Fruit fly (Drosophila melanogaster): ENCODE results near the gene CG43169.

CG43169 gene

dm6 chr3L:8912332-8912731, 23.9 kb upstream of the CG43169 start, which contains the start of the genes Tsp66E and mfr (continued):
- no peak for TF ChIP-seq TFAM (GFP tag; optimal IDR thresholded peaks at IDR 0.05)
- TF ChIP-seq CG11695 (GFP tag; IDR thresholded peaks at IDR 0.05) = no peak
- TF ChIP-seq chif (GFP tag; optimal IDR thresholded peaks at IDR 0.05) = no peak
- no peak for TF ChIP-seq Dll (GFP tag; IDR thresholded peaks at IDR 0.05; ENCODE audit: partially characterized antibody)
- TF ChIP-seq CG10959 (GFP tag; IDR thresholded peaks at IDR 0.05) = no peak
- TF ChIP-seq CG9876 (GFP tag; optimal IDR thresholded peaks at IDR 0.05) = no peak
- peak; percentile 92 for TF ChIP-seq Meics (GFP tag; optimal IDR thresholded peaks at IDR 0.05)
- TF ChIP-seq zen2 (GFP tag; IDR thresholded peaks at IDR 0.05; ENCODE audit: partially characterized antibody) = peak; percentile 46; the same call in 1 of the 3 replicates
- TF ChIP-seq zf30C (GFP tag; optimal IDR thresholded peaks at IDR 0.05) = no peak
- no peak for TF ChIP-seq lmd (GFP tag; IDR thresholded peaks at IDR 0.05)
- peak; percentile 93 for TF ChIP-seq CG12769 (tag; optimal IDR thresholded peaks at IDR 0.05)
- TF ChIP-seq CG17359 (tag; optimal IDR thresholded peaks at IDR 0.05) = no peak
- no peak for TF ChIP-seq peb (GFP tag; IDR thresholded peaks at IDR 0.05)
- no peak for TF ChIP-seq CG12744 (GFP tag; optimal IDR thresholded peaks at IDR 0.05)
- no peak for TF ChIP-seq prd (optimal IDR thresholded peaks at IDR 0.05)
- no peak for TF ChIP-seq prd (GFP tag; IDR thresholded peaks at IDR 0.05)
- no peak for TF ChIP-seq tx (GFP tag; optimal IDR thresholded peaks at IDR 0.05)
- no peak for TF ChIP-seq psq (GFP tag; optimal IDR thresholded peaks at IDR 0.05)
- TF ChIP-seq Mrtf (GFP tag; IDR thresholded peaks at IDR 0.05) = no peak
- TF ChIP-seq CG14710 (tag; optimal IDR thresholded peaks at IDR 0.05) = no peak
- TF ChIP-seq CG2678 (tag; optimal IDR thresholded peaks at IDR 0.05) = no peak
- peak; percentile 57 for TF ChIP-seq oc (tag; optimal IDR thresholded peaks at IDR 0.05)
- TF ChIP-seq hb (GFP tag; IDR thresholded peaks at IDR 0.05; ENCODE audit: partially characterized antibody) = no peak
- TF ChIP-seq wek (GFP tag; optimal IDR thresholded peaks at IDR 0.05) = no peak
- no peak for TF ChIP-seq lbe (GFP tag; optimal IDR thresholded peaks at IDR 0.05)
- TF ChIP-seq Nf-YC (tag; optimal IDR thresholded peaks at IDR 0.05) = peak; percentile 79
- TF ChIP-seq mam (GFP tag; optimal IDR thresholded peaks at IDR 0.05) = no peak
- TF ChIP-seq Tbp (GFP tag; optimal IDR thresholded peaks at IDR 0.05) = no peak
- no peak for TF ChIP-seq CG10147 (GFP tag; optimal IDR thresholded peaks at IDR 0.05)
- no peak for TF ChIP-seq stwl (tag; optimal IDR thresholded peaks at IDR 0.05)
- TF ChIP-seq ap (GFP tag; IDR thresholded peaks at IDR 0.05) = no peak
- TF ChIP-seq Sry-β (GFP tag; optimal IDR thresholded peaks at IDR 0.05) = no peak
- TF ChIP-seq Fer1 (GFP tag; optimal IDR thresholded peaks at IDR 0.05) = no peak
- peak; percentile 50; the same call in 1 of the 2 replicates for TF ChIP-seq Adf1 (GFP tag; IDR thresholded peaks at IDR 0.05)
- peak; percentile 62 for TF ChIP-seq CG13894 (tag; optimal IDR thresholded peaks at IDR 0.05)
- no peak for TF ChIP-seq CG12299 (tag; optimal IDR thresholded peaks at IDR 0.05)
- no peak for TF ChIP-seq CG7357 (GFP tag; IDR thresholded peaks at IDR 0.05)
- no peak for TF ChIP-seq Dfd (GFP tag; optimal IDR thresholded peaks at IDR 0.05)
- no peak for TF ChIP-seq Eip74EF (GFP tag; optimal IDR thresholded peaks at IDR 0.05)
- no peak for TF ChIP-seq Lhr (GFP tag; optimal IDR thresholded peaks at IDR 0.05)
- TF ChIP-seq Atf3 (GFP tag; optimal IDR thresholded peaks at IDR 0.05) = no peak
- TF ChIP-seq seq (GFP tag; IDR thresholded peaks at IDR 0.05) = peak; percentile 38; the same call in 1 of the 2 replicates
- TF ChIP-seq ac (GFP tag; optimal IDR thresholded peaks at IDR 0.05) = no peak
- peak; percentile 28 for TF ChIP-seq cwo (GFP tag; optimal IDR thresholded peaks at IDR 0.05)
- no peak for TF ChIP-seq Hmx (GFP tag; optimal IDR thresholded peaks at IDR 0.05)
- TF ChIP-seq CG9797 (GFP tag; optimal IDR thresholded peaks at IDR 0.05) = no peak
- no peak for TF ChIP-seq shn (GFP tag; optimal IDR thresholded peaks at IDR 0.05)
- TF ChIP-seq Dp (GFP tag; optimal IDR thresholded peaks at IDR 0.05) = peak; percentile 3
- TF ChIP-seq slou (GFP tag; optimal IDR thresholded peaks at IDR 0.05) = no peak
- TF ChIP-seq exex (tag; optimal IDR thresholded peaks at IDR 0.05) = no peak
- TF ChIP-seq tna (GFP tag; IDR thresholded peaks at IDR 0.05; ENCODE audit: partially characterized antibody) = no peak; the same call in 1 of the 2 replicates

All from whole organism, embryonic.